Fruit fly (Drosophila melanogaster) ovary, adult (tissue): Measurements from ENCODE around the gene CG8072.

Experiments used
- CG17801 ChIP-seq: fragments of 200-800 bp; optimal IDR thresholded peaks from 2 replicates; lab custom pipeline; 2019; ENCODE audit warnings: missing biosample characterization, mild to moderate bottlenecking, missing genetic modification characterization, moderate library complexity; ENCODE audit not compliant: partially characterized antibody

CG8072 gene

DNA sequence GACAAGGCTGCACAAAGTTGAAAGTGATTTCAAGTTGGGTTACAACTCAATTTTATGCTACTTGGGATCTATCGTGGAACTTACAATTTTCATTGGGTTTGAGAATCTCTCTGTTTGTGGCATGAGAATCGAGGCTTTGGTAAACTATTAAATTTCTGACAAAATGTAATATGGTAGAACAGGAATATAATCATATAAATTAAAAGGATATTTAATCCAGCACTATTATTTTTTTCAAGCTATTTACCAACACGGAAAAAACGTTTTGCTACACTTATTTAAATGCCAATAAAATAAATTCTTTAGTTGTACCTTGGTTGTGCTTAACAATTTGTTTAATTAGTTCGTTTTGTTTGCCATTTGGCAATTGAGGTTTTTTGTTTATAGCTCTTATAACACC is at the start of gene CG8072:
Gene CG8072 (plus strand): TSS at position 301 of the 400 bp plus-strand sequence.
- TF ChIP-seq CG17801 (GFP tag; lab: Kevin White, UChicago) = no peak

dm6 chr3L:10105820-10106219 is 45.8 kb upstream of the CG8072 start:
- TF ChIP-seq CG17801 (GFP tag; lab: Kevin White, UChicago) = no peak

dm6 chr3L:10110379-10110778 is 41.2 kb upstream of the CG8072 start:
- TF ChIP-seq CG17801 (GFP tag; lab: Kevin White, UChicago) = no peak

DNA sequence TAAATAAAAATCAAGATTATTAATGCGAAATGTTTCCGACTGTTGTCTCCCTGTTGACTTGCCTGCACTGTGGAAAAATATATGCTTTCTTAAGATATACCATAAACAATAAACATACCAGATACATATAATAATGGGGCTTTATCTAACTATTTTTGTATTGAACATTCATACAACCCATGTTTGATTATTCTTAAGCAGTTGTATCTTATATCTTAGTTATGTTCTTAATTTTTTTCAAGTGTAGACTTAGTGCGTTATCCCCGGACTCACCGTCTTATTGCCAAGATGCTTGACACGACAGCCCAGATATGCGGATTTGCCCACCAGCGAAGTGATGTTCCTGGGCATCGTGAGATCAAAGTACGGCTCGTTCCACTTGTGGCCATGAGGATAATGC is 4.5 kb downstream of the CG8072 start:
- TF ChIP-seq CG17801 (GFP tag; lab: Kevin White, UChicago) = no peak

DNA sequence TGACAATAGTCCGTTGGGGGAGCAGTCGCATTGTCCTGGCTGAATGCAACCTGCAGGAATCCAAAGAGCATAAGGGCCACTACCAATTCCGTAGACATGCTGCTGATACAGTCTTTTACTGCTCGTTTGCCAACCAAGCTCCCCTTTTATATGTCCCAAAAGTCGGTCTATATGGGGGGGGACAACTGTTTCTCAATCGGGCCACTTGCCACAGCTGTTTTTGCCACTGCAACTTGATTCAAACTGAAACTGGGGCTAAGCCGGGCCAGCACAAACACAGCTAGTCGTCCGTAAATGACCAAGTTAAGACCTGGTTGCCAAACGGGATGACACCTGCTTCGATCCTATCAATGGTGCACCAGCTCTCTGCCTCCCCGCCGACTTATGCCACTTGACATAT is 15.3 kb downstream of the CG8072 start, which contains the start of gene CG6628:
Gene CG6628 (minus strand): TSS at position 101 of the 400 bp plus-strand sequence.
- TF ChIP-seq CG17801 (GFP tag; lab: Kevin White, UChicago) = no peak

- TF ChIP-seq CG17801 (GFP tag; lab: Kevin White, UChicago) = no peak
Observed at dm6 chr3L:10185924-10186323, 34.3 kb downstream of the CG8072 start, which contains the start of gene dpr10. Gene dpr10, minus strand, starts transcription at chr3L:10186108.

DNA sequence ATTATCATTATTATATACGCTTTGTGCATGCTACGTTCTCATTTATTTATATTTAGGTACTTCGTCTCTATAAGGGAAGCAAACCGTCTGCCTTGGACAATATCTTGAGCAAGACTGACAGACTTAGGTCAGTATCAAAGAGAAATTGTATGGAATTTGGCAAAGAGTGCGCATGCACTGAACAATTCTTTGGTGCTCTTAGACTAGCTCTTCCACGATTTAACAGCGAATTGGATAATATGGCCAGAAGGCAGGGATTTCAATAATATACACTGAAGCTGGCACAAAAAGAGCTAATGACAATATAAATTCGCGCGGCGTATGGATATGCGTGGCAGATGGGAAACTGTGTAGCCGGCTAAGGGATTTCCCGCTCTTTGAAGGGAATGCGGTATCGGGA is 35.3 kb downstream of the CG8072 start:
- no peak for TF ChIP-seq CG17801 (GFP tag; lab: Kevin White, UChicago)

- no peak for TF ChIP-seq CG17801 (GFP tag; lab: Kevin White, UChicago)
Observed at dm6 chr3L:10189179-10189578, 37.6 kb downstream of the CG8072 start.

dm6 chr3L:10197360-10197759 is 45.7 kb downstream of the CG8072 start:
- no peak for TF ChIP-seq CG17801 (GFP tag; lab: Kevin White, UChicago)

dm6 chr3L:10198571-10198970 is 46.9 kb downstream of the CG8072 start:
- no peak for TF ChIP-seq CG17801 (GFP tag; lab: Kevin White, UChicago)

dm6 chr3L:10199644-10200043 is 48.0 kb downstream of the CG8072 start:
- no peak for TF ChIP-seq CG17801 (GFP tag; lab: Kevin White, UChicago)

DNA sequence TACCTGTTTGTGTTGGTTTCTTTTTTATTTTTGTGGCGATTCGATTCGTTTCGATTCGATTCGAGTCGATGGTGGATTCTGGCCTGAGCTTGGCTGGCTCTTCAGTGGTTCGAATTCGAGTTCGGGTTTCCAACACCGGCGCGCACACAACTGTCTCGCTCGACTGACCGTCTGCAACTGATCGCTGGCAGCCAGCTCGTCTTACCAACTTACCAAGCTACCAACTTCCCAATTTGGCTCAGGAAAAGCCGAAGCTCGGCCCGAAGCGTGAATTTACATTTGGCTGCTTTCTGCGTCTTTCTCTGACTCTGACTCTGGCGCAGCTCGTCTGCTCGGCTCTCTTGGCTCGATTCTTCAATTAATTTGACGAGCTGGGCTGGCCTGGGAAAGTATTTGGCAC is 50.0 kb downstream of the CG8072 start, which contains the start of gene ect:
Gene ect (minus strand): TSS at position 183 of the 400 bp plus-strand sequence.
- no peak for TF ChIP-seq CG17801 (GFP tag; lab: Kevin White, UChicago)
